Fruit fly (Drosophila melanogaster): ENCODE results near the gene Imp.

Imp gene

dm6 chrX:10815511-10816080 is 8.5 kb downstream of the Imp start (continued):
- TF ChIP-seq CG7987 (GFP tag; optimal IDR thresholded peaks at IDR 0.05) (peak; percentile 50), chn (GFP tag; optimal IDR thresholded peaks at IDR 0.05) (no peak), CG30403 (GFP tag; optimal IDR thresholded peaks at IDR 0.05) (no peak), Xbp1 (GFP tag; optimal IDR thresholded peaks at IDR 0.05) (no peak), gro (GFP tag; optimal IDR thresholded peaks at IDR 0.05) (peak; percentile 46), Poxn (GFP tag; IDR thresholded peaks at IDR 0.05) (no peak), Lim3 (GFP tag; IDR thresholded peaks at IDR 0.05) (no peak), Myb (GFP tag; optimal IDR thresholded peaks at IDR 0.05) (no peak), sima (GFP tag; optimal IDR thresholded peaks at IDR 0.05) (no peak), fd102C (GFP tag; optimal IDR thresholded peaks at IDR 0.05) (no peak), CG7372 (GFP tag; IDR thresholded peaks at IDR 0.05) (no peak), her (GFP tag; optimal IDR thresholded peaks at IDR 0.05) (no peak), Hey (tag; optimal IDR thresholded peaks at IDR 0.05) (peak; percentile 13), CG13624 (GFP tag; optimal IDR thresholded peaks at IDR 0.05) (no peak), gcm2 (GFP tag; optimal IDR thresholded peaks at IDR 0.05) (no peak), Optix (GFP tag; IDR thresholded peaks at IDR 0.05) (no peak), fd3F (GFP tag; optimal IDR thresholded peaks at IDR 0.05) (no peak), CG15479 (GFP tag; optimal IDR thresholded peaks at IDR 0.05) (no peak), CG10366 (GFP tag; IDR thresholded peaks at IDR 0.05) (no peak), NK7.1 (GFP tag; optimal IDR thresholded peaks at IDR 0.05) (no peak)

- TF ChIP-seq crol (GFP tag; IDR thresholded peaks at IDR 0.05) (peak; percentile 95), ato (GFP tag; IDR thresholded peaks at IDR 0.05; ENCODE audit: partially characterized antibody) (no peak), Oaz (GFP tag; IDR thresholded peaks at IDR 0.05) (no peak), p53 (GFP tag; optimal IDR thresholded peaks at IDR 0.05) (peak; percentile 1), dysf (GFP tag; IDR thresholded peaks at IDR 0.05) (0 out of 3 replicates have a peak, but pooled peaks have one; percentile 17), gt (GFP tag; IDR thresholded peaks at IDR 0.05) (no peak), zf30C (GFP tag; optimal IDR thresholded peaks at IDR 0.05) (peak; percentile 78), D19B (GFP tag; optimal IDR thresholded peaks at IDR 0.05) (no peak), Xbp1 (GFP tag; optimal IDR thresholded peaks at IDR 0.05) (no peak), Hey (tag; optimal IDR thresholded peaks at IDR 0.05) (no peak), grau (tag; optimal IDR thresholded peaks at IDR 0.05) (no peak), cg (GFP tag; optimal IDR thresholded peaks at IDR 0.05) (peak; percentile 43), CG1529 (GFP tag; optimal IDR thresholded peaks at IDR 0.05) (peak; percentile 23), Atf6 (GFP tag; IDR thresholded peaks at IDR 0.05) (0 out of 2 replicates have a peak, but pooled peaks have one; percentile 6), gro (GFP tag; optimal IDR thresholded peaks at IDR 0.05) (no peak), shn (GFP tag; optimal IDR thresholded peaks at IDR 0.05) (no peak), CG1792 (GFP tag; optimal IDR thresholded peaks at IDR 0.05) (no peak), ci (GFP tag; IDR thresholded peaks at IDR 0.05) (peak; percentile 47; the same call in 2 of the 3 replicates), Hsf (GFP tag; optimal IDR thresholded peaks at IDR 0.05) (peak; percentile 1), Dip3 (GFP tag; optimal IDR thresholded peaks at IDR 0.05) (no peak), CG15601 (tag; optimal IDR thresholded peaks at IDR 0.05) (no peak), bcd (GFP tag; optimal IDR thresholded peaks at IDR 0.05) (peak; percentile 6), lmd (GFP tag; IDR thresholded peaks at IDR 0.05) (no peak), dmrt11E (tag; optimal IDR thresholded peaks at IDR 0.05) (no peak), CG15073 (GFP tag; optimal IDR thresholded peaks at IDR 0.05) (no peak), Atf-2 (GFP tag; optimal IDR thresholded peaks at IDR 0.05) (no peak), CG6254 (GFP tag; optimal IDR thresholded peaks at IDR 0.05) (peak; percentile 84), sc (optimal IDR thresholded peaks at IDR 0.05) (no peak), sc (GFP tag; optimal IDR thresholded peaks at IDR 0.05) (no peak), CG10321 (GFP tag; IDR thresholded peaks at IDR 0.05) (no peak), CG17385 (GFP tag; optimal IDR thresholded peaks at IDR 0.05) (peak; percentile 75), gem (tag; optimal IDR thresholded peaks at IDR 0.05) (no peak), slbo (GFP tag; IDR thresholded peaks at IDR 0.05) (peak; percentile 27; the same call in 1 of the 2 replicates), ATbp (GFP tag; optimal IDR thresholded peaks at IDR 0.05) (peak; percentile 32)
Observed at dm6 chrX:10814832-10815372, 9.2 kb downstream of the Imp start.
